Worm (Caenorhabditis elegans): ENCODE results near the gene zyg-1.
A peak's percentile ranks its signal among the peaks of the same experiment; 100 is the strongest.

ce11 chrII:5633453-5633852, 16.1 kb upstream of the zyg-1 start:
- no peak for TF ChIP-seq nhr-90 (tag; optimal IDR thresholded peaks at IDR 0.05)
- no peak for TF ChIP-seq K12H6.12 (tag; optimal IDR thresholded peaks at IDR 0.05)
- no peak for TF ChIP-seq K11D2.4 (GFP tag; IDR thresholded peaks at IDR 0.05)
- no peak for TF ChIP-seq snpc-4 (GFP tag; optimal IDR thresholded peaks at IDR 0.05)
- TF ChIP-seq snpc-4 (tag; optimal IDR thresholded peaks at IDR 0.05) = no peak
- TF ChIP-seq ZK185.1 (tag; optimal IDR thresholded peaks at IDR 0.05; ENCODE audit: poor library complexity, severe bottlenecking) = no peak
- no peak for TF ChIP-seq lin-35 (GFP tag; optimal IDR thresholded peaks at IDR 0.05)
- no peak for TF ChIP-seq lag-1 (GFP tag; IDR thresholded peaks at IDR 0.05)
- TF ChIP-seq B0261.1 (tag; optimal IDR thresholded peaks at IDR 0.05) = no peak
- peak; percentile 87 for TF ChIP-seq attf-3 (GFP tag; conservative IDR thresholded peaks at IDR 0.05)
- no peak for TF ChIP-seq hlh-26 (GFP tag; conservative IDR thresholded peaks at IDR 0.05)
- no peak for TF ChIP-seq ztf-3 (GFP tag; optimal IDR thresholded peaks at IDR 0.05)
- no peak for TF ChIP-seq ztf-18 (tag; optimal IDR thresholded peaks at IDR 0.05)
- no peak for TF ChIP-seq C17E4.6 (GFP tag; IDR thresholded peaks at IDR 0.05)

All from whole organism, young adult.